Fruit fly (Drosophila melanogaster) whole organism, embryonic: Measurements from ENCODE around the gene CG33120.

ENCODE experiments used
- ATbp ChIP-seq: fragments of 200-800 bp; sonication (Bioruptor generic); optimal IDR thresholded peaks from 2 replicates; lab custom pipeline; 2017; ENCODE audit warnings: missing biosample characterization, mild to moderate bottlenecking, missing genetic modification characterization, missing genetic modification reagents
- Atf3 ChIP-seq: fragments of 200-800 bp; sonication (Bioruptor generic); optimal IDR thresholded peaks from 3 replicates; lab custom pipeline; 2016; ENCODE audit warnings: missing biosample characterization, missing genetic modification characterization
- Awh ChIP-seq: fragments of 200-800 bp; sonication (Bioruptor generic); IDR thresholded peaks from 2 replicates; pipeline ENCODE4, ENCODE4 v1.3.6; 2022; ENCODE audit warnings: missing biosample characterization, missing genetic modification characterization
- CG10654 ChIP-seq: fragments of 200-800 bp; sonication (Bioruptor generic); optimal IDR thresholded peaks from 2 replicates; lab custom pipeline; 2016; ENCODE audit warnings: missing biosample characterization, missing genetic modification characterization
- CG11398 ChIP-seq: fragments of 200-800 bp; sonication (Bioruptor generic); optimal IDR thresholded peaks from 2 replicates; lab custom pipeline; 2016; ENCODE audit warnings: missing biosample characterization, missing genetic modification characterization
- CG12391 ChIP-seq: fragments of 200-800 bp; sonication (Bioruptor generic); optimal IDR thresholded peaks from 3 replicates; lab custom pipeline; 2018; ENCODE audit warnings: missing biosample characterization, mild to moderate bottlenecking, missing genetic modification characterization, moderate library complexity
- CG15011 ChIP-seq: fragments of 200-800 bp; sonication (Bioruptor generic); optimal IDR thresholded peaks from 3 replicates; lab custom pipeline; 2018; ENCODE audit warnings: missing biosample characterization, mild to moderate bottlenecking, missing genetic modification characterization
- CG15269 ChIP-seq: fragments of 200-800 bp; sonication (Bioruptor generic); optimal IDR thresholded peaks from 2 replicates; lab custom pipeline; 2018; ENCODE audit warnings: missing biosample characterization, mild to moderate bottlenecking, missing genetic modification characterization, moderate library complexity
- CG1603 ChIP-seq: fragments of 200-800 bp; sonication (Bioruptor generic); optimal IDR thresholded peaks from 2 replicates; lab custom pipeline; 2019; ENCODE audit warnings: missing biosample characterization, mild to moderate bottlenecking, missing genetic modification characterization, moderate library complexity
- CG17186 ChIP-seq: fragments of 200-800 bp; sonication (Bioruptor generic); optimal IDR thresholded peaks from 3 replicates; lab custom pipeline; 2017; ENCODE audit warnings: missing biosample characterization, missing genetic modification reagents, missing genetic modification characterization
- CG17385 ChIP-seq: fragments of 200-800 bp; sonication (Bioruptor generic); optimal IDR thresholded peaks from 3 replicates; lab custom pipeline; 2018; ENCODE audit warnings: missing biosample characterization, mild to moderate bottlenecking, missing genetic modification characterization
- CG18599 ChIP-seq: fragments of 200-800 bp; sonication (Bioruptor generic); optimal IDR thresholded peaks from 3 replicates; lab custom pipeline; 2017; ENCODE audit warnings: missing biosample characterization, missing genetic modification characterization, mild to moderate bottlenecking, moderate library complexity, missing genetic modification reagents
- CG18764 ChIP-seq: fragments of 200-800 bp; sonication (Bioruptor generic); optimal IDR thresholded peaks from 3 replicates; lab custom pipeline; 2016; ENCODE audit warnings: missing biosample characterization, missing genetic modification characterization
- CG30431 ChIP-seq: fragments of 200-800 bp; sonication (Bioruptor generic); optimal IDR thresholded peaks from 2 replicates; lab custom pipeline; 2017; ENCODE audit warnings: missing biosample characterization, missing genetic modification characterization
- CG31441 ChIP-seq: fragments of 200-800 bp; sonication (Bioruptor generic); IDR thresholded peaks from 2 replicates; pipeline ENCODE4 v1.3.6; 2022; ENCODE audit warnings: missing biosample characterization, missing genetic modification characterization
- CG32772 ChIP-seq: fragments of 200-800 bp; sonication (Bioruptor generic); IDR thresholded peaks from 2 replicates; pipeline ENCODE4 v1.3.6; 2022; ENCODE audit warnings: missing biosample characterization, missing genetic modification characterization
- CG3407 ChIP-seq: fragments of 200-800 bp; sonication (Bioruptor generic); optimal IDR thresholded peaks from 2 replicates; lab custom pipeline; 2018; ENCODE audit warnings: missing biosample characterization, mild to moderate bottlenecking, missing genetic modification characterization
- CG4617 ChIP-seq: fragments of 200-800 bp; sonication (Bioruptor generic); optimal IDR thresholded peaks from 3 replicates; lab custom pipeline; 2016; ENCODE audit warnings: missing biosample characterization, missing genetic modification characterization, borderline replicate concordance
- CG4730 ChIP-seq: fragments of 200-800 bp; sonication (Bioruptor generic); IDR thresholded peaks from 2 replicates; pipeline ENCODE4 v1.3.6; 2022; ENCODE audit warnings: missing biosample characterization, missing genetic modification characterization
- CG7372 ChIP-seq: fragments of 200-800 bp; sonication (Bioruptor generic); IDR thresholded peaks from 2 replicates; pipeline ENCODE4 v1.3.6; 2022; ENCODE audit warnings: missing biosample characterization, missing genetic modification characterization
- CG7556 ChIP-seq: fragments of 200-800 bp; sonication (Bioruptor generic); optimal IDR thresholded peaks from 2 replicates; lab custom pipeline; 2017; ENCODE audit warnings: missing biosample characterization, mild to moderate bottlenecking, missing genetic modification characterization
- CG8089 ChIP-seq: fragments of 200-800 bp; sonication (Bioruptor generic); optimal IDR thresholded peaks from 3 replicates; lab custom pipeline; 2016; ENCODE audit warnings: missing biosample characterization, missing genetic modification characterization
- CG8478 ChIP-seq: fragments of >200 bp; optimal IDR thresholded peaks from 2 replicates; lab custom pipeline; 2018
- CG9797 ChIP-seq: fragments of 200-800 bp; sonication (Bioruptor generic); optimal IDR thresholded peaks from 3 replicates; lab custom pipeline; 2018; ENCODE audit warnings: missing biosample characterization, mild to moderate bottlenecking, missing genetic modification characterization
- D19A ChIP-seq: fragments of 200-800 bp; optimal IDR thresholded peaks from 3 replicates; lab custom pipeline; 2019; ENCODE audit warnings: missing biosample characterization, mild to moderate bottlenecking, missing genetic modification characterization, moderate library complexity
- Dll ChIP-seq: fragments of 200-800 bp; sonication (Bioruptor generic); IDR thresholded peaks from 4 replicates; pipeline ENCODE4 v1.3.6; 2022; ENCODE audit warnings: missing biosample characterization, missing genetic modification characterization; ENCODE audit not compliant: partially characterized antibody
- Dref ChIP-seq: fragments of 200-800 bp; sonication (Bioruptor generic); IDR thresholded peaks from 2 replicates; pipeline ENCODE4 v1.3.6; 2022; ENCODE audit warnings: missing biosample characterization, missing genetic modification characterization
- E2f2 ChIP-seq: fragments of 200-800 bp; sonication (Bioruptor generic); IDR thresholded peaks from 2 replicates; pipeline ENCODE4 v1.3.6; 2022; ENCODE audit warnings: missing biosample characterization, missing genetic modification characterization
- MTF-1 ChIP-seq: fragments of 200-800 bp; sonication (Bioruptor generic); optimal IDR thresholded peaks from 2 replicates; lab custom pipeline; 2018; ENCODE audit warnings: missing biosample characterization, mild to moderate bottlenecking, missing genetic modification characterization, borderline replicate concordance
- Myb ChIP-seq: fragments of 200-800 bp; sonication (Bioruptor generic); optimal IDR thresholded peaks from 2 replicates; lab custom pipeline; 2016; ENCODE audit warnings: missing biosample characterization, missing genetic modification characterization
- Pdp1 ChIP-seq, 2 experiments: fragments of 200-800 bp; sonication (Bioruptor generic); optimal IDR thresholded peaks; 3 replicates each; lab custom pipeline; 2016; ENCODE audit warnings: missing biosample characterization in 2 of 2, missing genetic modification characterization in 2 of 2, mild to moderate bottlenecking in 1 of 2, moderate library complexity in 1 of 2
- Sry-β ChIP-seq: fragments of 200-800 bp; sonication (Bioruptor generic); optimal IDR thresholded peaks from 2 replicates; lab custom pipeline; 2018; ENCODE audit warnings: missing biosample characterization, mild to moderate bottlenecking, missing genetic modification characterization, moderate library complexity
- al ChIP-seq: fragments of 200-800 bp; sonication (Bioruptor generic); IDR thresholded peaks from 2 replicates; pipeline ENCODE4 v1.3.6; 2022; ENCODE audit warnings: missing biosample characterization, missing genetic modification characterization
- ato ChIP-seq: fragments of 200-800 bp; sonication (Bioruptor generic); IDR thresholded peaks from 2 replicates; pipeline ENCODE4 v1.3.6; 2022; ENCODE audit warnings: missing biosample characterization, missing genetic modification characterization; ENCODE audit not compliant: partially characterized antibody
- cato ChIP-seq: fragments of 200-800 bp; sonication (Bioruptor generic); optimal IDR thresholded peaks from 2 replicates; lab custom pipeline; 2016; ENCODE audit warnings: missing biosample characterization, missing genetic modification characterization, borderline replicate concordance
- caup ChIP-seq: fragments of 200-800 bp; sonication (Bioruptor generic); optimal IDR thresholded peaks from 3 replicates; lab custom pipeline; 2017; ENCODE audit warnings: missing biosample characterization, mild to moderate bottlenecking, missing genetic modification characterization, moderate library complexity; ENCODE audit not compliant: severe bottlenecking
- ems ChIP-seq: fragments of 200-800 bp; sonication (Bioruptor generic); optimal IDR thresholded peaks from 3 replicates; lab custom pipeline; 2016; ENCODE audit warnings: missing biosample characterization, missing genetic modification characterization
- gsb-n ChIP-seq: fragments of 200-800 bp; sonication (Bioruptor generic); optimal IDR thresholded peaks from 3 replicates; lab custom pipeline; 2018; ENCODE audit warnings: missing biosample characterization, mild to moderate bottlenecking, missing genetic modification characterization
- ken ChIP-seq: fragments of 200-800 bp; sonication (Bioruptor generic); IDR thresholded peaks from 3 replicates; pipeline ENCODE4 v1.3.6; 2022; ENCODE audit warnings: missing biosample characterization, missing genetic modification characterization
- kni ChIP-seq: fragments of 200-800 bp; sonication (Bioruptor generic); optimal IDR thresholded peaks from 3 replicates; lab custom pipeline; 2017; ENCODE audit warnings: mild to moderate bottlenecking, missing biosample characterization, missing genetic modification reagents, missing genetic modification characterization
- lilli ChIP-seq: fragments of 200-800 bp; sonication (Bioruptor generic); optimal IDR thresholded peaks from 3 replicates; lab custom pipeline; 2016; ENCODE audit warnings: missing biosample characterization, missing genetic modification characterization
- lov ChIP-seq, 2 experiments: fragments of 200-800 bp in 1 of 2; fragments of >200 bp in 1 of 2; sonication (Bioruptor generic) in 1 of 2; IDR thresholded peaks in 1 of 2; optimal IDR thresholded peaks in 1 of 2; 2 replicates in 1 of 2; 3 replicates in 1 of 2; pipeline versions ENCODE4 v1.3.6 to Lab custom; 2017 to 2022; ENCODE audit warnings: missing biosample characterization in 1 of 2, missing genetic modification characterization in 1 of 2
- luna ChIP-seq: fragments of 200-800 bp; sonication (Bioruptor generic); optimal IDR thresholded peaks from 2 replicates; lab custom pipeline; 2016; ENCODE audit warnings: missing biosample characterization, missing genetic modification characterization
- nau ChIP-seq: fragments of 200-800 bp; sonication (Bioruptor generic); optimal IDR thresholded peaks from 3 replicates; lab custom pipeline; 2017; ENCODE audit warnings: missing biosample characterization, mild to moderate bottlenecking, missing genetic modification characterization, missing genetic modification reagents
- onecut ChIP-seq: fragments of 200-800 bp; sonication (Bioruptor generic); IDR thresholded peaks from 2 replicates; pipeline ENCODE4 v1.3.6; 2022; ENCODE audit warnings: missing biosample characterization, missing genetic modification characterization
- ranshi ChIP-seq: fragments of 200-800 bp; sonication (Bioruptor generic); IDR thresholded peaks from 2 replicates; pipeline ENCODE4 v1.3.6; 2022; ENCODE audit warnings: missing biosample characterization, missing genetic modification characterization
- ro ChIP-seq: fragments of 200-800 bp; sonication (Bioruptor generic); IDR thresholded peaks from 2 replicates; pipeline ENCODE4 v1.3.6; 2022; ENCODE audit warnings: missing biosample characterization, missing genetic modification characterization
- tio ChIP-seq: fragments of 200-800 bp; sonication (Bioruptor generic); optimal IDR thresholded peaks from 2 replicates; lab custom pipeline; 2017; ENCODE audit warnings: missing biosample characterization, missing genetic modification characterization, inconsistent platforms
- vnd ChIP-seq: fragments of 200-800 bp; sonication (Bioruptor generic); IDR thresholded peaks from 3 replicates; pipeline ENCODE4 v1.3.6; 2022; ENCODE audit warnings: missing biosample characterization, missing genetic modification characterization; ENCODE audit not compliant: partially characterized antibody
- zf30C ChIP-seq: fragments of 200-800 bp; sonication (Bioruptor generic); optimal IDR thresholded peaks from 3 replicates; lab custom pipeline; 2018; ENCODE audit warnings: missing biosample characterization, mild to moderate bottlenecking, missing genetic modification characterization

CG33120 gene

DNA sequence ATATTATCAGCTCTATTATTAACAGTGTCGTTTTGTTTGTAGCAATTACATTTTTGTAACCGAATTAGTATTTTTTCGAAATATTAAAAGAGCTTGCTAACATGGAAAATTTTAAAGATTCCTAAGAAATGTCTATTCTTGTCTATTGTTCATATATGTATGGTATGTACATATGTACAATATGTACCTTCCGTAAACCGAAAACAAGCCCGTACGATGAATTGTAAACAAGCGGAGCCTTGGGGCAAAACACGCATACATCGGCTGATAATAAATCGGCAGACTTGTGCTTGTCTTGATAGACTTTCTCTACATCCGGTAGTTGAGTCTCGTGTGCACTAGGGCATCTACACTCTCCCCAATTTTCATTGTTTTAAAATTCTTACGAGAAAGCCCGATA lies 21.6 kb downstream of the CG33120 start:
- no peak for TF ChIP-seq zf30C (GFP tag; lab: Kevin White, UChicago)
- TF ChIP-seq nau (GFP tag; lab: Kevin White, UChicago): peak; percentile 49
- no peak for TF ChIP-seq CG8478 (lab: Kevin White, UChicago)
- peak; percentile 30; the same call in 1 of the 2 replicates for TF ChIP-seq ranshi
- TF ChIP-seq CG7372 (GFP tag; lab: Robert Waterston, UW): no peak
- peak; percentile 87 for TF ChIP-seq kni (GFP tag; lab: Kevin White, UChicago)
- TF ChIP-seq vnd (GFP tag; lab: Robert Waterston, UW): no peak
- peak; percentile 38 for TF ChIP-seq CG1603 (tag; lab: Kevin White, UChicago)
- no peak for TF ChIP-seq luna
- TF ChIP-seq CG30431 (GFP tag; lab: Kevin White, UChicago): no peak
- no peak for TF ChIP-seq Dll (GFP tag; lab: Robert Waterston, UW)
- TF ChIP-seq CG18599: peak; percentile 72
- TF ChIP-seq CG11398 (GFP tag; lab: Kevin White, UChicago): peak; percentile 18
- TF ChIP-seq MTF-1: peak; percentile 86
- no peak for TF ChIP-seq Myb (GFP tag; lab: Kevin White, UChicago)
- TF ChIP-seq CG10654 (GFP tag; lab: Kevin White, UChicago): peak; percentile 44
- no peak for TF ChIP-seq Dref (GFP tag; lab: Robert Waterston, UW)
- peak; percentile 78; the same call in 1 of the 2 replicates for TF ChIP-seq Awh
- no peak for TF ChIP-seq ken
- TF ChIP-seq caup (GFP tag; lab: Kevin White, UChicago): peak; percentile 50
- TF ChIP-seq CG9797 (GFP tag; lab: Kevin White, UChicago): no peak
- TF ChIP-seq Pdp1 (GFP tag; optimal IDR thresholded peaks at IDR 0.05; lab: Kevin White, UChicago): no peak
- TF ChIP-seq CG7556 (GFP tag; lab: Kevin White, UChicago): peak; percentile 37
- TF ChIP-seq cato (GFP tag; lab: Kevin White, UChicago): no peak
- TF ChIP-seq CG15269 (tag; lab: Kevin White, UChicago): no peak
- TF ChIP-seq onecut (GFP tag; lab: Robert Waterston, UW): peak; percentile 68
- TF ChIP-seq D19A: peak; percentile 32
- no peak for TF ChIP-seq ato (GFP tag; lab: Robert Waterston, UW)
- TF ChIP-seq ro: no peak
- TF ChIP-seq CG32772 (GFP tag; lab: Robert Waterston, UW): no peak
- TF ChIP-seq gsb-n (tag; lab: Kevin White, UChicago): peak; percentile 48
- no peak for TF ChIP-seq Sry-β
- TF ChIP-seq CG3407: peak; percentile 76
- 0 out of 2 replicates have a peak, but pooled peaks have one; percentile 15 for TF ChIP-seq CG4730 (GFP tag; lab: Robert Waterston, UW)
- no peak for TF ChIP-seq E2f2
- TF ChIP-seq CG31441 (GFP tag; lab: Robert Waterston, UW): peak; percentile 27; the same call in 1 of the 2 replicates
- TF ChIP-seq CG15011: peak; percentile 45
- TF ChIP-seq tio: peak; percentile 3
- no peak for TF ChIP-seq al
- TF ChIP-seq CG18764 (GFP tag; lab: Kevin White, UChicago): peak; percentile 56
- TF ChIP-seq CG4617 (GFP tag; lab: Kevin White, UChicago): no peak
- no peak for TF ChIP-seq CG12391 (tag; lab: Kevin White, UChicago)
- TF ChIP-seq lilli (GFP tag; lab: Kevin White, UChicago): no peak
- TF ChIP-seq CG8089 (GFP tag; lab: Kevin White, UChicago): peak; percentile 55
- TF ChIP-seq CG17385 (GFP tag; lab: Kevin White, UChicago): peak; percentile 22
- TF ChIP-seq ATbp (GFP tag; lab: Kevin White, UChicago): peak; percentile 80
- no peak for TF ChIP-seq ems
- no peak for TF ChIP-seq lov (optimal IDR thresholded peaks at IDR 0.05; lab: Kevin White, UChicago)
- peak; percentile 80; the same call in 1 of the 3 replicates for TF ChIP-seq lov (GFP tag; IDR thresholded peaks at IDR 0.05; lab: Robert Waterston, UW)
- TF ChIP-seq CG17186 (GFP tag; lab: Kevin White, UChicago): no peak
- TF ChIP-seq Atf3: no peak
